Worm (Caenorhabditis elegans) whole organism, mixed stage, embryonic: Measurements from ENCODE around the gene F49E8.7.

ENCODE experiments used
- blmp-1 ChIP-seq: fragments of 150-350 bp; optimal IDR thresholded peaks from 2 replicates; lab custom pipeline; 2014; ENCODE audit warnings: missing biosample characterization, missing genetic modification characterization
- elt-3 ChIP-seq: fragments of 150-350 bp; optimal IDR thresholded peaks from 2 replicates; lab custom pipeline; 2014; ENCODE audit warnings: missing biosample characterization, missing genetic modification characterization
- ham-2 ChIP-seq: fragments of 200-800 bp; sonication (Bioruptor generic); optimal IDR thresholded peaks from 2 replicates; lab custom pipeline; 2018; ENCODE audit warnings: mild to moderate bottlenecking, missing genetic modification characterization, missing compliant biosample characterization
- hlh-1 ChIP-seq: fragments of 150-350 bp; optimal IDR thresholded peaks from 2 replicates; lab custom pipeline; 2014; ENCODE audit warnings: missing biosample characterization, missing genetic modification reagents, missing genetic modification characterization
- lin-13 ChIP-seq: fragments of 150-350 bp; optimal IDR thresholded peaks from 2 replicates; lab custom pipeline; 2014; ENCODE audit warnings: missing biosample characterization, missing genetic modification characterization
- mep-1 ChIP-seq: fragments of 150-350 bp; optimal IDR thresholded peaks from 2 replicates; lab custom pipeline; 2017; ENCODE audit warnings: missing biosample characterization, missing genetic modification reagents, missing genetic modification characterization, inconsistent platforms
- nhr-12 ChIP-seq: fragments of 150-350 bp; optimal IDR thresholded peaks from 2 replicates; lab custom pipeline; 2014; ENCODE audit warnings: missing biosample characterization, missing genetic modification characterization
- nhr-2 ChIP-seq: fragments of 150-350 bp; optimal IDR thresholded peaks from 2 replicates; lab custom pipeline; 2014; ENCODE audit warnings: missing biosample characterization, missing genetic modification characterization
- nhr-237 ChIP-seq: fragments of 150-350 bp; optimal IDR thresholded peaks from 2 replicates; lab custom pipeline; 2014; ENCODE audit warnings: missing biosample characterization, missing genetic modification characterization
- pha-4 ChIP-seq: fragments of 150-350 bp; optimal IDR thresholded peaks from 2 replicates; lab custom pipeline; 2018; ENCODE audit warnings: missing biosample characterization, missing genetic modification reagents, missing genetic modification characterization
- unc-39 ChIP-seq: fragments of 150-350 bp; optimal IDR thresholded peaks from 2 replicates; lab custom pipeline; 2014; ENCODE audit warnings: missing biosample characterization, missing genetic modification characterization
- unc-62 ChIP-seq: fragments of 150-350 bp; optimal IDR thresholded peaks from 2 replicates; lab custom pipeline; 2014; ENCODE audit warnings: missing biosample characterization, missing genetic modification reagents, missing genetic modification characterization
- ztf-11 ChIP-seq: fragments of 150-350 bp; optimal IDR thresholded peaks from 2 replicates; lab custom pipeline; 2014; ENCODE audit warnings: missing biosample characterization, missing genetic modification characterization

DNA sequence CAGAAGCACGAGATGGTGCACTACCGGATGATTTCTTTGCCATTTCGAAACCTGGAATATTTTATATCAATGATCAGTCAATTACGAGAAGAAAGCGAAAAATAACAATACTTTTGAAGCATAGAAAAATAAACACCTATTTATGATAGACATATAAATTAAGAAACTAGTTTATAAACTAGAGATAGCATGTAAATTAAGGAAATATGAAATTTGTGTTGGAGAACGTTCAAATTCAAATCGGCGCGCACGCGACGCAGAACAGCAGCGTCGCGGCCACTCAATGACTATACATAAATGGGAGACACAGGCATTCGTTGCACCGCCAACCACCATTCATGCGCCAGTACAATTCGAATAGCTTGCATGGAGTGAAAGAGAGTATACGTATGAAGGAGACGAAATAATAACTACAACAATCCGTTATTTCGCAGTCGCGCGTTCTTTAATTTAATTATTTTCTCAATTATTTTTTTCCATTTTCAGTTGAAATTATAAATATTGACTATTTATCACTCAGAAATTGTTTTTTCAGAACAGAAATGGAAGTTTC, 24.0 kb upstream of the F49E8.7 start, which contains the start of the genes cec-5 and nol-10:
- TF ChIP-seq blmp-1 (tag; lab: Kevin White, UChicago) (no peak), unc-39 (tag; lab: Kevin White, UChicago) (no peak), nhr-12 (tag; lab: Kevin White, UChicago) (peak; percentile 24), ham-2 (GFP tag; lab: Kevin White, UChicago) (peak; percentile 73), pha-4 (tag; lab: Kevin White, UChicago) (peak; percentile 92), nhr-2 (tag; lab: Kevin White, UChicago) (no peak), unc-62 (GFP tag; lab: Kevin White, UChicago) (peak; percentile 15), lin-13 (peak; percentile 57), elt-3 (tag; lab: Kevin White, UChicago) (no peak), mep-1 (tag; lab: Kevin White, UChicago) (peak; percentile 87), ztf-11 (tag; lab: Kevin White, UChicago) (no peak), nhr-237 (tag; lab: Kevin White, UChicago) (peak; percentile 88), hlh-1 (tag; lab: Kevin White, UChicago) (peak; percentile 24)
